Worm (Caenorhabditis elegans) whole organism, young adult: ENCODE results near the gene F38E9.1.

Experiments used
- C06A6.2 ChIP-seq: fragments of 200-800 bp; sonication (Bioruptor generic); conservative IDR thresholded peaks from 2 replicates; pipeline ENCODE4 v1.3.6; 2022; ENCODE audit warnings: missing genetic modification characterization, missing compliant biosample characterization
- D2030.7 ChIP-seq: fragments of 200-800 bp; sonication (Bioruptor generic); IDR thresholded peaks from 2 replicates; pipeline ENCODE4 v1.3.6; 2022; ENCODE audit warnings: missing genetic modification reagents, missing genetic modification characterization, missing compliant biosample characterization
- F22D6.2 ChIP-seq: sonication (generic microtip); optimal IDR thresholded peaks from 2 replicates; lab custom pipeline; 2016; ENCODE audit warnings: mild to moderate bottlenecking, missing genetic modification characterization, missing compliant biosample characterization
- F33H1.4 ChIP-seq: fragments of 200-800 bp; sonication (Bioruptor generic); IDR thresholded peaks from 2 replicates; pipeline ENCODE4 v1.3.6; 2022; ENCODE audit warnings: missing genetic modification reagents, missing genetic modification characterization, missing compliant biosample characterization
- T07F8.4 ChIP-seq: sonication (generic microtip); optimal IDR thresholded peaks from 2 replicates; lab custom pipeline; 2016; ENCODE audit warnings: mild to moderate bottlenecking, missing genetic modification characterization, moderate library complexity, missing compliant biosample characterization
- Y53F4B.3 ChIP-seq: fragments of 200-800 bp; sonication (Bioruptor generic); IDR thresholded peaks from 2 replicates; pipeline ENCODE4 v1.3.6; 2022; ENCODE audit warnings: missing genetic modification reagents, missing genetic modification characterization, missing compliant biosample characterization
- aptf-2 ChIP-seq: fragments of 200-800 bp; sonication (Bioruptor generic); conservative IDR thresholded peaks from 2 replicates; pipeline ENCODE4 v1.3.6; 2022; ENCODE audit warnings: missing genetic modification reagents, missing genetic modification characterization, missing compliant biosample characterization
- athp-1 ChIP-seq: sonication (generic microtip); optimal IDR thresholded peaks from 2 replicates; lab custom pipeline; 2017; ENCODE audit warnings: mild to moderate bottlenecking, missing genetic modification characterization, missing compliant biosample characterization
- cebp-1 ChIP-seq, 2 experiments: fragments of 200-800 bp in 1 of 2; sonication (Bioruptor generic) in 1 of 2; sonication (generic microtip) in 1 of 2; IDR thresholded peaks in 1 of 2; optimal IDR thresholded peaks in 1 of 2; 2 replicates each; pipeline versions ENCODE4 v1.3.6 to Lab custom; 2017 to 2022; ENCODE audit warnings: missing compliant biosample characterization in 2 of 2, missing genetic modification characterization in 2 of 2, mild to moderate bottlenecking in 1 of 2, missing genetic modification reagents in 1 of 2, moderate library complexity in 1 of 2
- chd-7 ChIP-seq: sonication (generic microtip); optimal IDR thresholded peaks from 2 replicates; lab custom pipeline; 2016; ENCODE audit warnings: mild to moderate bottlenecking, missing genetic modification characterization, moderate library complexity, missing compliant biosample characterization
- dox-1 ChIP-seq: fragments of 200-800 bp; sonication (Bioruptor generic); IDR thresholded peaks from 2 replicates; pipeline ENCODE4 v1.3.6; 2022; ENCODE audit warnings: missing genetic modification reagents, missing genetic modification characterization, missing compliant biosample characterization
- efl-1 ChIP-seq: fragments of 150-350 bp; optimal IDR thresholded peaks from 2 replicates; lab custom pipeline; 2014; ENCODE audit warnings: missing biosample characterization, missing genetic modification reagents, missing genetic modification characterization
- egl-44 ChIP-seq: fragments of 200-800 bp; sonication (Bioruptor generic); IDR thresholded peaks from 2 replicates; pipeline ENCODE4 v1.3.6; 2022; ENCODE audit warnings: missing genetic modification reagents, missing genetic modification characterization, missing compliant biosample characterization
- egrh-3 ChIP-seq: fragments of 200-800 bp; sonication (Bioruptor generic); IDR thresholded peaks from 2 replicates; pipeline ENCODE4 v1.3.6; 2022; ENCODE audit warnings: missing genetic modification reagents, missing genetic modification characterization, missing compliant biosample characterization
- ekl-4 ChIP-seq: fragments of 200-800 bp; sonication (Bioruptor generic); IDR thresholded peaks from 2 replicates; pipeline ENCODE4 v1.3.6; 2022; ENCODE audit warnings: missing genetic modification reagents, missing genetic modification characterization, missing compliant biosample characterization
- gei-17 ChIP-seq: fragments of 200-800 bp; sonication (Bioruptor generic); optimal IDR thresholded peaks from 2 replicates; lab custom pipeline; 2018; ENCODE audit warnings: mild to moderate bottlenecking, missing genetic modification characterization, missing compliant biosample characterization
- hrde-1 ChIP-seq: sonication (generic microtip); optimal IDR thresholded peaks from 2 replicates; lab custom pipeline; 2016; ENCODE audit warnings: missing genetic modification characterization, mild to moderate bottlenecking, missing compliant biosample characterization, moderate library complexity, missing genotype, missing genetic modification reagents, borderline replicate concordance
- hsf-1 ChIP-seq: fragments of 200-800 bp; sonication (Bioruptor generic); IDR thresholded peaks from 2 replicates; pipeline ENCODE4 v1.3.6; 2022; ENCODE audit warnings: missing genetic modification reagents, missing genetic modification characterization, missing compliant biosample characterization
- let-607 ChIP-seq, 2 experiments: fragments of 200-800 bp in 1 of 2; sonication (Bioruptor generic) in 1 of 2; sonication (generic microtip) in 1 of 2; optimal IDR thresholded peaks; 2 replicates each; lab custom pipeline; 2016 to 2018; ENCODE audit warnings: mild to moderate bottlenecking in 2 of 2, missing compliant biosample characterization in 2 of 2, missing genetic modification characterization in 2 of 2, moderate library complexity in 2 of 2, missing genotype in 1 of 2
- lin-35 ChIP-seq, 3 experiments: fragments of 150-350 bp in 2 of 3; sonication (generic microtip) in 1 of 3; optimal IDR thresholded peaks; 2 replicates each; lab custom pipeline; 2014 to 2018; ENCODE audit warnings: missing biosample characterization in 3 of 3, missing genetic modification characterization in 3 of 3, missing genetic modification reagents in 3 of 3
- lin-40 ChIP-seq: sonication (generic microtip); optimal IDR thresholded peaks from 2 replicates; lab custom pipeline; 2016; ENCODE audit warnings: missing genetic modification characterization, mild to moderate bottlenecking, missing compliant biosample characterization, missing genotype, missing genetic modification reagents
- lsy-27 ChIP-seq: sonication (generic microtip); optimal IDR thresholded peaks from 2 replicates; lab custom pipeline; 2017; ENCODE audit warnings: missing genetic modification characterization, mild to moderate bottlenecking, missing compliant biosample characterization, antibody characterized with exemption, missing genotype, borderline replicate concordance; ENCODE audit not compliant: insufficient read depth
- madf-8 ChIP-seq: fragments of 200-800 bp; sonication (Bioruptor generic); conservative IDR thresholded peaks from 2 replicates; pipeline ENCODE4 v1.3.6; 2022; ENCODE audit warnings: missing genetic modification reagents, missing genetic modification characterization, missing compliant biosample characterization
- mes-4 ChIP-seq: sonication (generic microtip); optimal IDR thresholded peaks from 2 replicates; lab custom pipeline; 2016; ENCODE audit warnings: missing genotype, missing genetic modification characterization, missing compliant biosample characterization
- mxl-1 ChIP-seq: sonication (generic microtip); optimal IDR thresholded peaks from 2 replicates; lab custom pipeline; 2016; ENCODE audit warnings: missing genetic modification characterization, missing compliant biosample characterization
- nhr-120 ChIP-seq: fragments of 200-800 bp; sonication (Bioruptor generic); IDR thresholded peaks from 2 replicates; pipeline ENCODE4 v1.3.6; 2022; ENCODE audit warnings: missing genetic modification characterization, missing compliant biosample characterization
- nhr-179 ChIP-seq: sonication (generic microtip); optimal IDR thresholded peaks from 2 replicates; lab custom pipeline; 2016; ENCODE audit warnings: mild to moderate bottlenecking, missing genetic modification characterization, missing compliant biosample characterization
- rec-8 ChIP-seq, 2 experiments: sonication (generic microtip); optimal IDR thresholded peaks; 2 replicates each; lab custom pipeline; 2016; ENCODE audit warnings: mild to moderate bottlenecking in 2 of 2, missing genetic modification characterization in 2 of 2, missing genetic modification reagents in 2 of 2, missing genotype in 2 of 2, missing biosample characterization in 1 of 2, missing compliant biosample characterization in 1 of 2, moderate library complexity in 1 of 2
- somi-1 ChIP-seq: fragments of 200-800 bp; sonication (Bioruptor generic); optimal IDR thresholded peaks from 2 replicates; lab custom pipeline; 2018; ENCODE audit warnings: mild to moderate bottlenecking, missing genetic modification characterization, missing compliant biosample characterization
- tbx-9 ChIP-seq: sonication (generic microtip); optimal IDR thresholded peaks from 2 replicates; lab custom pipeline; 2016; ENCODE audit warnings: borderline replicate concordance, missing genetic modification characterization, inconsistent platforms, missing compliant biosample characterization
- unc-62 ChIP-seq: fragments of 150-350 bp; optimal IDR thresholded peaks from 2 replicates; lab custom pipeline; 2014; ENCODE audit warnings: missing biosample characterization, missing genetic modification reagents, missing genetic modification characterization
- xnd-1 ChIP-seq: sonication (generic microtip); optimal IDR thresholded peaks from 2 replicates; lab custom pipeline; 2016; ENCODE audit warnings: missing genotype, missing genetic modification reagents, missing genetic modification characterization, missing compliant biosample characterization
- zfh-2 ChIP-seq: fragments of 200-800 bp; sonication (Bioruptor generic); conservative IDR thresholded peaks from 2 replicates; pipeline ENCODE4 v1.3.6; 2022; ENCODE audit warnings: missing genetic modification reagents, missing genetic modification characterization, missing compliant biosample characterization
- zim-3 ChIP-seq: sonication (generic microtip); optimal IDR thresholded peaks from 2 replicates; lab custom pipeline; 2017; ENCODE audit warnings: mild to moderate bottlenecking, missing genetic modification characterization, moderate library complexity, missing compliant biosample characterization
- ztf-18 ChIP-seq: sonication (generic microtip); optimal IDR thresholded peaks from 2 replicates; lab custom pipeline; 2016; ENCODE audit warnings: missing genotype, mild to moderate bottlenecking, missing genetic modification characterization, missing compliant biosample characterization
- ztf-26 ChIP-seq: sonication (generic microtip); optimal IDR thresholded peaks from 2 replicates; lab custom pipeline; 2017; ENCODE audit warnings: missing genetic modification characterization, missing compliant biosample characterization
- ztf-28 ChIP-seq: fragments of 200-800 bp; sonication (Bioruptor generic); IDR thresholded peaks from 2 replicates; pipeline ENCODE4 v1.3.6; 2022; ENCODE audit warnings: missing genetic modification reagents, missing genetic modification characterization, missing compliant biosample characterization
- ztf-3 ChIP-seq: fragments of 200-800 bp; sonication (Bioruptor generic); optimal IDR thresholded peaks from 2 replicates; lab custom pipeline; 2018; ENCODE audit warnings: mild to moderate bottlenecking, missing genetic modification characterization, missing compliant biosample characterization
- ztf-6 ChIP-seq: fragments of 200-800 bp; sonication (Bioruptor generic); IDR thresholded peaks from 2 replicates; pipeline ENCODE4 v1.3.6; 2022; ENCODE audit warnings: missing genetic modification reagents, missing genetic modification characterization, missing compliant biosample characterization

Gene F38E9.1

DNA sequence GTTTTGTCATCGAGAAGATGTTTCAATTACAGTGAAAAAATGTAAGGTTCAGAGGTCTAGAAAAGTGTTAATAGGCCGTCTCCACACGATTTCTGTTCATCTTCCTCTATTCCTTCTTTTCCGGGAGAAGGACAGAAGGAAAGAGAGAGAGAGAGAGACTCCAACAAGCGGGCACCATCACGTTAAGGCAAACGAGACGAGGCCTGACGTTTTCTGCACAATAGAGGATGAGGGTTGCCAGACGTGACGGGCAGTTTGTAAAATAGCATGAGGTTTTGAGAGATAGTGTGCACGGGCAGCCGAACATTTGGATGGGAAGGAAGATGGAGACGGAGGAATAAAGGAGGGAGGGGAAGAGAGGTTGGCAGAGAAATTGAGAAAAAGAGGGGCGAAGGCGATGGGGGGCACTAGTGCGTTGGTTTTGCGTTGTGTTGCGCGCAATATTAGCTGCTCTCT lies 25.0 kb upstream of the F38E9.1 start, which contains the start of gene twf-2 (continued):
- TF ChIP-seq xnd-1 (tag; lab: Kevin White, UChicago), result no peak
- TF ChIP-seq athp-1 (tag; lab: Kevin White, UChicago), result no peak
- peak; percentile 36 for TF ChIP-seq egrh-3 (GFP tag; lab: Robert Waterston, UW)
- TF ChIP-seq let-607 (tag; optimal IDR thresholded peaks at IDR 0.05; lab: Kevin White, UChicago), result peak; percentile 22 to 28
- TF ChIP-seq lin-35 (GFP tag; optimal IDR thresholded peaks at IDR 0.05; lab: Kevin White, UChicago), result no peak
- TF ChIP-seq zfh-2 (GFP tag; lab: Robert Waterston, UW), result peak; percentile 95
- TF ChIP-seq nhr-179 (tag; lab: Kevin White, UChicago), result no peak
- 0 out of 2 replicates have a peak, but pooled peaks have one; percentile 21 for TF ChIP-seq ekl-4 (GFP tag; lab: Robert Waterston, UW)
- no peak for TF ChIP-seq mxl-1 (tag; lab: Kevin White, UChicago)
- TF ChIP-seq ztf-18 (tag; lab: Kevin White, UChicago), result peak; percentile 33
- TF ChIP-seq zim-3 (tag; lab: Kevin White, UChicago), result no peak
- TF ChIP-seq dox-1 (GFP tag; lab: Robert Waterston, UW), result peak; percentile 75
- TF ChIP-seq ztf-28 (GFP tag; lab: Robert Waterston, UW), result 0 out of 2 replicates have a peak, but pooled peaks have one; percentile 16
- TF ChIP-seq F33H1.4 (GFP tag; lab: Robert Waterston, UW), result no peak
- TF ChIP-seq mes-4 (tag; lab: Kevin White, UChicago), result no peak
- TF ChIP-seq ztf-26 (tag; lab: Kevin White, UChicago), result peak; percentile 46
- no peak for TF ChIP-seq T07F8.4 (tag; lab: Kevin White, UChicago)
- no peak for TF ChIP-seq hsf-1
- no peak for TF ChIP-seq hrde-1 (tag; lab: Kevin White, UChicago)
- no peak for TF ChIP-seq ztf-3 (GFP tag; lab: Kevin White, UChicago)
- no peak for TF ChIP-seq nhr-120 (GFP tag; lab: Robert Waterston, UW)
- TF ChIP-seq efl-1 (GFP tag; lab: Kevin White, UChicago), result no peak
- TF ChIP-seq ztf-6 (GFP tag; lab: Robert Waterston, UW), result no peak
- TF ChIP-seq chd-7, result peak; percentile 58
- peak; percentile 83 for TF ChIP-seq lin-40 (tag; lab: Kevin White, UChicago)
- TF ChIP-seq tbx-9 (tag; lab: Kevin White, UChicago), result no peak
- TF ChIP-seq somi-1 (GFP tag; lab: Kevin White, UChicago), result peak; percentile 30
- no peak for TF ChIP-seq lsy-27 (tag; lab: Kevin White, UChicago)
- TF ChIP-seq unc-62 (GFP tag; lab: Kevin White, UChicago), result no peak
- TF ChIP-seq F22D6.2 (tag; lab: Kevin White, UChicago), result no peak
- peak; percentile 55 for TF ChIP-seq gei-17
- no peak for TF ChIP-seq D2030.7 (GFP tag; lab: Robert Waterston, UW)
- no peak for TF ChIP-seq Y53F4B.3 (GFP tag; lab: Robert Waterston, UW)
- no peak; the same call in 1 of the 2 replicates for TF ChIP-seq C06A6.2
- TF ChIP-seq madf-8 (GFP tag; lab: Robert Waterston, UW), result no peak
- no peak for TF ChIP-seq rec-8 (tag; optimal IDR thresholded peaks at IDR 0.05; lab: Kevin White, UChicago)
- no peak for TF ChIP-seq aptf-2 (GFP tag; lab: Robert Waterston, UW)
- TF ChIP-seq egl-44 (GFP tag; lab: Robert Waterston, UW), result peak; percentile 57; the same call in 1 of the 2 replicates
- no peak for TF ChIP-seq cebp-1 (GFP tag; IDR thresholded peaks at IDR 0.05; lab: Robert Waterston, UW)
- TF ChIP-seq cebp-1 (tag; optimal IDR thresholded peaks at IDR 0.05; lab: Kevin White, UChicago), result peak; percentile 78
- TF ChIP-seq, all 124 proteins: peak for 34
